Worm (Caenorhabditis elegans) whole organism, early embryonic: ENCODE measurements around the gene sfxn-2.

Experiments
- B0310.2 ChIP-seq: sonication (generic microtip); optimal IDR thresholded peaks from 2 replicates; lab custom pipeline; 2016; ENCODE audit warnings: mild to moderate bottlenecking, missing genetic modification characterization, missing compliant biosample characterization
- F13C5.2 ChIP-seq: sonication (generic microtip); optimal IDR thresholded peaks from 2 replicates; lab custom pipeline; 2017; ENCODE audit warnings: mild to moderate bottlenecking, missing genetic modification characterization, inconsistent platforms, missing compliant biosample characterization
- aly-1 ChIP-seq: sonication (generic microtip); optimal IDR thresholded peaks from 2 replicates; lab custom pipeline; 2016; ENCODE audit warnings: missing genetic modification characterization, missing compliant biosample characterization
- ama-1 ChIP-seq: fragments of 150-350 bp; optimal IDR thresholded peaks from 2 replicates; lab custom pipeline; 2014
- ceh-13 ChIP-seq: fragments of 200-800 bp; sonication (Bioruptor generic); optimal IDR thresholded peaks from 2 replicates; lab custom pipeline; 2018; ENCODE audit warnings: mild to moderate bottlenecking, missing genetic modification characterization, missing compliant biosample characterization
- ceh-36 ChIP-seq: sonication (generic microtip); optimal IDR thresholded peaks from 2 replicates; lab custom pipeline; 2016; ENCODE audit warnings: missing genetic modification characterization, inconsistent platforms, missing compliant biosample characterization
- ets-7 ChIP-seq: sonication (generic microtip); optimal IDR thresholded peaks from 2 replicates; lab custom pipeline; 2016; ENCODE audit warnings: missing genotype, missing genetic modification characterization, missing compliant biosample characterization
- flt-1 ChIP-seq: fragments of 200-800 bp; sonication (Bioruptor generic); IDR thresholded peaks from 2 replicates; pipeline ENCODE4 v1.3.6; 2022; ENCODE audit warnings: missing genetic modification characterization, missing compliant biosample characterization
- hmbx-1 ChIP-seq: sonication (generic microtip); optimal IDR thresholded peaks from 2 replicates; lab custom pipeline; 2016; ENCODE audit warnings: mild to moderate bottlenecking, missing genetic modification characterization, missing compliant biosample characterization
- hmg-4 ChIP-seq: fragments of 200-800 bp; sonication (Bioruptor generic); optimal IDR thresholded peaks from 2 replicates; lab custom pipeline; 2018; ENCODE audit warnings: mild to moderate bottlenecking, missing genetic modification characterization, missing compliant biosample characterization
- hnd-1 ChIP-seq: sonication (generic microtip); optimal IDR thresholded peaks from 2 replicates; lab custom pipeline; 2016; ENCODE audit warnings: missing genetic modification characterization, missing compliant biosample characterization
- pes-1 ChIP-seq: fragments of 200-800 bp; sonication (Bioruptor generic); IDR thresholded peaks from 2 replicates; pipeline ENCODE4 v1.3.6; 2022; ENCODE audit warnings: missing genetic modification reagents, missing genetic modification characterization, missing compliant biosample characterization
- scrt-1 ChIP-seq: fragments of 200-800 bp; sonication (Bioruptor generic); IDR thresholded peaks from 2 replicates; pipeline ENCODE4 v1.3.6; 2022; ENCODE audit warnings: missing genetic modification characterization, missing compliant biosample characterization
- sea-1 ChIP-seq: fragments of 200-800 bp; sonication (Bioruptor generic); conservative IDR thresholded peaks from 2 replicates; pipeline ENCODE4 v1.3.6; 2022; ENCODE audit warnings: missing genetic modification characterization, missing compliant biosample characterization
- tbx-11 ChIP-seq: fragments of 200-800 bp; sonication (Bioruptor generic); IDR thresholded peaks from 2 replicates; pipeline ENCODE4 v1.3.6; 2022; ENCODE audit warnings: missing genetic modification characterization, missing compliant biosample characterization
- tbx-37 ChIP-seq: fragments of 200-800 bp; sonication (Bioruptor generic); conservative IDR thresholded peaks from 2 replicates; pipeline ENCODE4 v1.3.6; 2022; ENCODE audit warnings: missing genetic modification reagents, missing genetic modification characterization, missing compliant biosample characterization
- tra-4 ChIP-seq: sonication (generic microtip); optimal IDR thresholded peaks from 2 replicates; lab custom pipeline; 2017; ENCODE audit warnings: missing genetic modification characterization, missing compliant biosample characterization

sfxn-2 gene

DNA sequence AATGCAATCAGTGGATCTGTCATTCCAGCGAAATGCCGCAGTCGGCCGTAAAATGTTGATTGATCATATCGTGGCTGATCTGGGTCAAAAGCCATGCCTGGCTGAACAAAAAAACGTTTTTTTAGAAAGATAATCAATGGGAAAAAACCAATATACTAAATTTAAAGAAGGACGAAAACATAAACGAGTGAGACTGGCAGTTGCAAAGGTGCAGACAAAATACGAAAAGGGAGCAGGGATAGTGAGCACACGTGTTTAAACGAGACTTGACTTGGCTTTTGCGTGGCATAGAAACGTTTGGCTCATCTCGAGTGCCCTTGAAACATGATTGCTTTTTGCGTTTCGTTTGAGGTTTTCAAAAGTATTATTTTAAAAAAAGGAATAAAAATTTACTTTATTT is at the start of gene sfxn-2:
Gene sfxn-2 (minus strand): TSS at position 101 of the 400 bp plus-strand sequence.
- TF ChIP-seq tbx-37 (GFP tag; lab: Robert Waterston, UW) (no peak), F13C5.2 (no peak), sea-1 (GFP tag; lab: Robert Waterston, UW) (no peak), pes-1 (no peak), hmg-4 (GFP tag; lab: Kevin White, UChicago) (no peak), scrt-1 (GFP tag; lab: Robert Waterston, UW) (no peak), ets-7 (tag; lab: Kevin White, UChicago) (no peak), B0310.2 (no peak)

ce11 chrX:8005967-8006366 is 47.9 kb upstream of the sfxn-2 start:
- TF ChIP-seq aly-1 (tag; lab: Kevin White, UChicago) = no peak
- TF ChIP-seq tbx-37 (GFP tag; lab: Robert Waterston, UW) = no peak
- no peak for TF ChIP-seq hmg-4 (GFP tag; lab: Kevin White, UChicago)
- no peak for TF ChIP-seq sea-1 (GFP tag; lab: Robert Waterston, UW)
- TF ChIP-seq ama-1 (lab: Kevin White, UChicago) = no peak
- TF ChIP-seq hmbx-1 (tag; lab: Kevin White, UChicago) = no peak
- TF ChIP-seq B0310.2 = no peak
- TF ChIP-seq pes-1 = no peak
- TF ChIP-seq tbx-11 (GFP tag; lab: Robert Waterston, UW) = no peak
- no peak for TF ChIP-seq ceh-36 (tag; lab: Kevin White, UChicago)
- TF ChIP-seq tra-4 (tag; lab: Kevin White, UChicago) = no peak
- no peak for TF ChIP-seq scrt-1 (GFP tag; lab: Robert Waterston, UW)
- TF ChIP-seq flt-1 (GFP tag; lab: Robert Waterston, UW) = no peak
- TF ChIP-seq hnd-1 (tag; lab: Kevin White, UChicago) = no peak
- no peak for TF ChIP-seq ceh-13 (GFP tag; lab: Kevin White, UChicago)
- TF ChIP-seq F13C5.2 = no peak
- TF ChIP-seq ets-7 (tag; lab: Kevin White, UChicago) = no peak

- no peak for TF ChIP-seq tbx-11 (GFP tag; lab: Robert Waterston, UW)
Observed at ce11 chrX:8004845-8005244, 46.7 kb upstream of the sfxn-2 start.

ce11 chrX:8003663-8004062 is 45.6 kb upstream of the sfxn-2 start, which contains the start of the genes F45E1.1 and F45E1.2:
Gene F45E1.1, plus strand, starts transcription at chrX:8003682.
Gene F45E1.2, plus strand, starts transcription at chrX:8003733.
- TF ChIP-seq B0310.2 (no peak), ceh-36 (tag; lab: Kevin White, UChicago) (no peak), ceh-13 (GFP tag; lab: Kevin White, UChicago) (no peak), tbx-37 (GFP tag; lab: Robert Waterston, UW) (no peak), scrt-1 (GFP tag; lab: Robert Waterston, UW) (no peak), pes-1 (no peak)

DNA sequence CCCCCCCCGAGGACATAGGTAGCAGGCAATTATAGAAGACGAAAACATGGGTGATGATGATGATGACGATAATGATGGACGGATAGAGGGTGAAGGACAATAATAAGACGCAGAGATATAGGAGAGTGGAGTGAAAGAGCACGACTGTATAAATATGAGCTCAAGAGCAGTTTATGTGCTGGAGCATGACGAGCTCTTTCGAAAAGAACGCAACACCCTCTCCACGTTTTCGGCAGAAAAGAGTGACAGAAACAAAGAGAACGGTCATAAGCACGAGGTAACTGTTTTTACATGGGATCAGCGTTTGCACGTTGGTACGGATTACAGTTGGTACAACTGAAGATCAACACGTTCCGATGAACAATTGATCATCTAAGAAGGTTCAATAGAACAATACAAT is 40.8 kb upstream of the sfxn-2 start:
- TF ChIP-seq sea-1 (GFP tag; lab: Robert Waterston, UW) = no peak
- no peak for TF ChIP-seq tbx-11 (GFP tag; lab: Robert Waterston, UW)
- TF ChIP-seq aly-1 (tag; lab: Kevin White, UChicago) = no peak
- no peak for TF ChIP-seq ets-7 (tag; lab: Kevin White, UChicago)
- TF ChIP-seq ama-1 (lab: Kevin White, UChicago) = no peak
- TF ChIP-seq B0310.2 = no peak
- TF ChIP-seq tra-4 (tag; lab: Kevin White, UChicago) = no peak

DNA sequence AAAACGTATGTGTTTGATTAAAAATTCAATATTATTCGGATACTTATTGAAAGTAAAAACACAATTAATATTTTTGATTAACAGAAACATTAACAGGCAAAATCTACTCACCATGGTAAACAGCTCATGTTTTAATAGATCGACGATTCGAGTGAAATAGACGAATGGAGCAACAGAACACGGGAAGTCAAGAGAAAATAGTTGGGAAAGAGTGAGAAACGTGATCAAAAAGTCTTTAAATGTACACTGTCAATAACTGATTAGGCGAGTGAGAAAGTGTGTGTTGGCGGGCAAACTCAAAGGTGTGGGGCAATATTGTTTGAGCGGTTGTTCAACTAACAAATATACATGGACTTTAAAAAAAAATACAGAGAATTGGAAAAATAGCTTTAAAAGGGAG is 39.9 kb upstream of the sfxn-2 start, which contains the start of gene sdpn-1:
Gene sdpn-1 (minus strand): TSS at position 262 of the 400 bp plus-strand sequence.
- TF ChIP-seq aly-1 (tag; lab: Kevin White, UChicago) (no peak), scrt-1 (GFP tag; lab: Robert Waterston, UW) (no peak), tra-4 (tag; lab: Kevin White, UChicago) (no peak), pes-1 (no peak), tbx-37 (GFP tag; lab: Robert Waterston, UW) (no peak), ama-1 (lab: Kevin White, UChicago) (no peak), ceh-13 (GFP tag; lab: Kevin White, UChicago) (no peak), sea-1 (GFP tag; lab: Robert Waterston, UW) (no peak), flt-1 (GFP tag; lab: Robert Waterston, UW) (no peak), B0310.2 (no peak), ceh-36 (tag; lab: Kevin White, UChicago) (no peak), F13C5.2 (no peak), hnd-1 (tag; lab: Kevin White, UChicago) (no peak), hmg-4 (GFP tag; lab: Kevin White, UChicago) (no peak), tbx-11 (GFP tag; lab: Robert Waterston, UW) (no peak), hmbx-1 (tag; lab: Kevin White, UChicago) (no peak), ets-7 (tag; lab: Kevin White, UChicago) (no peak)

- TF ChIP-seq tbx-11 (GFP tag; lab: Robert Waterston, UW) (no peak), tra-4 (tag; lab: Kevin White, UChicago) (no peak), ceh-36 (tag; lab: Kevin White, UChicago) (no peak), sea-1 (GFP tag; lab: Robert Waterston, UW) (no peak), ceh-13 (GFP tag; lab: Kevin White, UChicago) (no peak), hnd-1 (tag; lab: Kevin White, UChicago) (no peak), pes-1 (no peak), F13C5.2 (no peak)
Observed at ce11 chrX:7994486-7994885, 36.4 kb upstream of the sfxn-2 start.

DNA sequence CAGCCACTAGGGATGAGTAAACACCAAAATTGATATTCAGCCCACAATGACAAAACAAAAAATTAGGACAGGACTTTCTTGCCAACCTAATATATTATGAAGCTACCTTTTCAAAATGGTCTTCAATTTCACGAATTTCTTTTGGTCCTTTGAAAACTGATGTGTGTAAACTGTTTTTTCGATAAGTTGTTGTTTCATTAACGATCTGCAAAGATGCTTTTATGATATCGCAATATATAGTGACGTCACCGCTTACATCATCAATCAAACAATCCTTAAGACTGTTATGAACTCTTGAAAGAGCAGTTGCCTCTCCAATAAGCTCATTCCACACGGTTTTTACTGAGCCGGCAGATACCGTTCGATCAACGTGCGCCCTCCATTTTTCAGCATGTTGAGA is 34.0 kb upstream of the sfxn-2 start:
- TF ChIP-seq tbx-37 (GFP tag; lab: Robert Waterston, UW) (no peak), scrt-1 (GFP tag; lab: Robert Waterston, UW) (no peak), hmbx-1 (tag; lab: Kevin White, UChicago) (no peak), ceh-36 (tag; lab: Kevin White, UChicago) (no peak), B0310.2 (no peak), ceh-13 (GFP tag; lab: Kevin White, UChicago) (no peak), ama-1 (lab: Kevin White, UChicago) (no peak), tbx-11 (GFP tag; lab: Robert Waterston, UW) (no peak), aly-1 (tag; lab: Kevin White, UChicago) (no peak), hnd-1 (tag; lab: Kevin White, UChicago) (no peak), flt-1 (GFP tag; lab: Robert Waterston, UW) (no peak)
